Worm (Caenorhabditis elegans): ENCODE data around the gene F52C9.3.

F52C9.3 gene

ce11 chrIII:5301786-5302268 lies 19.9 kb upstream of the F52C9.3 start, which contains the start of the genes T15B12.2 and F52C9.5:
Gene T15B12.2, minus strand, starts transcription at chrIII:5301886.
Gene F52C9.5, plus strand, starts transcription at chrIII:5302218.
- TF ChIP-seq crh-2 (tag; optimal IDR thresholded peaks at IDR 0.05) (no peak), zag-1 (tag; optimal IDR thresholded peaks at IDR 0.05) (no peak), peb-1 (tag; optimal IDR thresholded peaks at IDR 0.05) (no peak), nhr-25 (tag; optimal IDR thresholded peaks at IDR 0.05) (no peak), mdl-1 (tag; optimal IDR thresholded peaks at IDR 0.05) (no peak), sma-9 (GFP tag; optimal IDR thresholded peaks at IDR 0.05) (no peak), sma-9 (tag; optimal IDR thresholded peaks at IDR 0.05) (no peak), dmd-4 (tag; optimal IDR thresholded peaks at IDR 0.05) (no peak), unc-62 (GFP tag; optimal IDR thresholded peaks at IDR 0.05) (no peak), mab-5 (tag; optimal IDR thresholded peaks at IDR 0.05) (no peak), aly-2 (tag; optimal IDR thresholded peaks at IDR 0.05) (no peak), R02D3.7 (tag; optimal IDR thresholded peaks at IDR 0.05) (no peak), ceh-16 (tag; optimal IDR thresholded peaks at IDR 0.05) (no peak), fos-1 (tag; optimal IDR thresholded peaks at IDR 0.05) (no peak), sma-3 (GFP tag; optimal IDR thresholded peaks at IDR 0.05) (no peak), nhr-6 (tag; optimal IDR thresholded peaks at IDR 0.05) (no peak), gmeb-1 (tag; optimal IDR thresholded peaks at IDR 0.05) (no peak), nhr-77 (tag; optimal IDR thresholded peaks at IDR 0.05) (no peak), nhr-12 (tag; optimal IDR thresholded peaks at IDR 0.05) (no peak)

ce11 chrIII:5304044-5304443 lies 17.6 kb upstream of the F52C9.3 start:
- TF ChIP-seq elt-1 (tag; optimal IDR thresholded peaks at IDR 0.05) = no peak
- TF ChIP-seq crh-2 (tag; optimal IDR thresholded peaks at IDR 0.05) = no peak
- no peak for TF ChIP-seq lin-13 (GFP tag; optimal IDR thresholded peaks at IDR 0.05)

ce11 chrIII:5305725-5306124 lies 16.0 kb upstream of the F52C9.3 start:
- peak; percentile 46 for TF ChIP-seq lin-13 (GFP tag; optimal IDR thresholded peaks at IDR 0.05)
- peak; percentile 7 for TF ChIP-seq nhr-21 (tag; optimal IDR thresholded peaks at IDR 0.05)
- TF ChIP-seq skn-1 (tag; optimal IDR thresholded peaks at IDR 0.05) = no peak
- TF ChIP-seq nhr-237 (tag; optimal IDR thresholded peaks at IDR 0.05) = no peak
- TF ChIP-seq nhr-77 (tag; optimal IDR thresholded peaks at IDR 0.05) = no peak
- TF ChIP-seq ama-1 (optimal IDR thresholded peaks at IDR 0.05) = no peak
- no peak for TF ChIP-seq ztf-11 (tag; optimal IDR thresholded peaks at IDR 0.05)
- TF ChIP-seq Y55F3AM.14 (GFP tag; optimal IDR thresholded peaks at IDR 0.05) = peak; percentile 63
- peak; percentile 40 for TF ChIP-seq sma-3 (GFP tag; optimal IDR thresholded peaks at IDR 0.05)
- TF ChIP-seq egl-27 (tag; optimal IDR thresholded peaks at IDR 0.05) = peak; percentile 29
- TF ChIP-seq aly-2 (tag; optimal IDR thresholded peaks at IDR 0.05) = no peak
- TF ChIP-seq mdl-1 (tag; optimal IDR thresholded peaks at IDR 0.05) = no peak
- no peak for TF ChIP-seq lin-39 (tag; optimal IDR thresholded peaks at IDR 0.05)
- TF ChIP-seq ZK546.5 (tag; optimal IDR thresholded peaks at IDR 0.05) = no peak
- TF ChIP-seq nhr-12 (tag; optimal IDR thresholded peaks at IDR 0.05) = no peak
- no peak for TF ChIP-seq R02D3.7 (tag; optimal IDR thresholded peaks at IDR 0.05)
- no peak for TF ChIP-seq nhr-11 (tag; optimal IDR thresholded peaks at IDR 0.05)
- TF ChIP-seq sma-9 (GFP tag; optimal IDR thresholded peaks at IDR 0.05) = peak; percentile 70
- TF ChIP-seq sma-9 (tag; optimal IDR thresholded peaks at IDR 0.05) = no peak
- TF ChIP-seq ztf-4 (tag; optimal IDR thresholded peaks at IDR 0.05) = peak; percentile 6
- no peak for TF ChIP-seq nhr-23 (tag; optimal IDR thresholded peaks at IDR 0.05)
- no peak for TF ChIP-seq ceh-82 (tag; optimal IDR thresholded peaks at IDR 0.05)
- peak; percentile 49 for TF ChIP-seq fos-1 (tag; optimal IDR thresholded peaks at IDR 0.05)
- TF ChIP-seq nhr-10 (tag; optimal IDR thresholded peaks at IDR 0.05) = no peak
- TF ChIP-seq blmp-1 (tag; optimal IDR thresholded peaks at IDR 0.05; ENCODE audit: insufficient read depth) = no peak
- no peak for TF ChIP-seq alr-1 (tag; optimal IDR thresholded peaks at IDR 0.05)
- no peak for TF ChIP-seq ztf-1 (GFP tag; conservative IDR thresholded peaks at IDR 0.05)
- TF ChIP-seq elt-3 (tag; optimal IDR thresholded peaks at IDR 0.05) = no peak
- TF ChIP-seq gmeb-1 (tag; optimal IDR thresholded peaks at IDR 0.05) = peak; percentile 52
- TF ChIP-seq unc-39 (tag; optimal IDR thresholded peaks at IDR 0.05) = no peak
- TF ChIP-seq crh-2 (tag; optimal IDR thresholded peaks at IDR 0.05) = peak; percentile 42
- TF ChIP-seq elt-1 (tag; optimal IDR thresholded peaks at IDR 0.05) = no peak
- TF ChIP-seq snpc-4 (tag; optimal IDR thresholded peaks at IDR 0.05) = no peak
- TF ChIP-seq peb-1 (tag; optimal IDR thresholded peaks at IDR 0.05) = no peak
- TF ChIP-seq mbf-1 (tag; optimal IDR thresholded peaks at IDR 0.05) = no peak
- no peak for TF ChIP-seq sem-4 (tag; optimal IDR thresholded peaks at IDR 0.05)
- TF ChIP-seq C34F6.9 (tag; optimal IDR thresholded peaks at IDR 0.05) = peak; percentile 33
- TF ChIP-seq zag-1 (tag; optimal IDR thresholded peaks at IDR 0.05) = no peak
- peak; percentile 69 for TF ChIP-seq nhr-129 (tag; optimal IDR thresholded peaks at IDR 0.05)
- TF ChIP-seq lsy-2 (tag; optimal IDR thresholded peaks at IDR 0.05) = peak; percentile 44 to 58
- TF ChIP-seq nhr-6 (tag; optimal IDR thresholded peaks at IDR 0.05) = no peak
- no peak for TF ChIP-seq dmd-4 (tag; optimal IDR thresholded peaks at IDR 0.05)
- TF ChIP-seq mab-5 (tag; optimal IDR thresholded peaks at IDR 0.05) = no peak
- TF ChIP-seq nhr-25 (tag; optimal IDR thresholded peaks at IDR 0.05) = no peak
- no peak for TF ChIP-seq ceh-16 (tag; optimal IDR thresholded peaks at IDR 0.05)
- no peak for TF ChIP-seq lin-11 (tag; optimal IDR thresholded peaks at IDR 0.05)
- peak; percentile 38 for TF ChIP-seq unc-55 (GFP tag; optimal IDR thresholded peaks at IDR 0.05)

Measured in whole organism, L2 larva.